Worm (Caenorhabditis elegans) whole organism, late embryonic: Measurements from ENCODE around the gene mnm-2.

Source experiments
- ama-1 ChIP-seq: fragments of 150-350 bp; optimal IDR thresholded peaks from 2 replicates; lab custom pipeline; 2014
- elt-2 ChIP-seq: sonication (generic microtip); optimal IDR thresholded peaks from 2 replicates; lab custom pipeline; 2016; ENCODE audit warnings: missing genetic modification reagents, missing genetic modification characterization, missing compliant biosample characterization
- madf-2 ChIP-seq: sonication (generic microtip); optimal IDR thresholded peaks from 2 replicates; lab custom pipeline; 2017; ENCODE audit warnings: missing genetic modification characterization, missing compliant biosample characterization
- pqm-1 ChIP-seq: sonication (generic microtip); optimal IDR thresholded peaks from 2 replicates; lab custom pipeline; 2016; ENCODE audit warnings: missing genetic modification characterization, missing compliant biosample characterization

- TF ChIP-seq pqm-1 (tag; lab: Kevin White, UChicago) = no peak
- TF ChIP-seq ama-1 = no peak
- no peak for TF ChIP-seq elt-2
- TF ChIP-seq madf-2 = no peak
These were observed 31.5 kb downstream of the mnm-2 start, which contains the start of gene gad-2 for ce11 chrX:7393167-7393566.
